Worm (Caenorhabditis elegans) whole organism, L1 larva: ENCODE data around the gene R01H10.4.

ENCODE experiments used
- C04F5.9 ChIP-seq: sonication (generic microtip); optimal IDR thresholded peaks from 2 replicates; lab custom pipeline; 2016; ENCODE audit warnings: missing genetic modification characterization, missing compliant biosample characterization
- C34B4.2 ChIP-seq: sonication (generic microtip); optimal IDR thresholded peaks from 2 replicates; lab custom pipeline; 2017; ENCODE audit warnings: mild to moderate bottlenecking, missing genetic modification characterization, missing compliant biosample characterization
- Y116A8C.19 ChIP-seq: sonication (generic microtip); optimal IDR thresholded peaks from 2 replicates; lab custom pipeline; 2016; ENCODE audit warnings: missing compliant biosample characterization, missing genetic modification characterization, borderline replicate concordance
- aha-1 ChIP-seq: fragments of 150-350 bp; optimal IDR thresholded peaks from 2 replicates; lab custom pipeline; 2014; ENCODE audit warnings: missing biosample characterization, missing genetic modification characterization
- aly-2 ChIP-seq: fragments of 150-350 bp; optimal IDR thresholded peaks from 2 replicates; lab custom pipeline; 2014; ENCODE audit warnings: missing biosample characterization, missing genetic modification characterization
- ceh-88 ChIP-seq: fragments of 200-800 bp; sonication (Bioruptor generic); IDR thresholded peaks from 2 replicates; pipeline ENCODE4 v1.3.6; 2022; ENCODE audit warnings: missing genetic modification characterization, missing compliant biosample characterization
- ces-1 ChIP-seq: fragments of 150-350 bp; optimal IDR thresholded peaks from 2 replicates; lab custom pipeline; 2014; ENCODE audit warnings: missing biosample characterization, missing genetic modification reagents, missing genetic modification characterization
- efl-1 ChIP-seq, 4 experiments: fragments of 150-350 bp; optimal IDR thresholded peaks in 3 of 4; peaks in 1 of 4; 1 replicate in 1 of 4; 2 replicates in 3 of 4; lab custom pipeline; 2014; ENCODE audit warnings: missing biosample characterization in 2 of 4, missing genetic modification characterization in 2 of 4, missing genetic modification reagents in 2 of 4
- efl-3 ChIP-seq: fragments of 200-800 bp; sonication (Bioruptor generic); optimal IDR thresholded peaks from 2 replicates; lab custom pipeline; 2018; ENCODE audit warnings: mild to moderate bottlenecking, missing genetic modification characterization, missing compliant biosample characterization
- egl-13 ChIP-seq: sonication (generic microtip); optimal IDR thresholded peaks from 2 replicates; lab custom pipeline; 2016; ENCODE audit warnings: missing genotype, missing genetic modification reagents, missing genetic modification characterization, missing compliant biosample characterization
- egl-27 ChIP-seq, 2 experiments: fragments of 150-350 bp in 1 of 2; sonication (generic microtip); optimal IDR thresholded peaks; 3 replicates each; lab custom pipeline; 2017 to 2018; ENCODE audit warnings: missing biosample characterization in 2 of 2, missing genetic modification characterization in 2 of 2, missing genetic modification reagents in 2 of 2
- elt-2 ChIP-seq: sonication (generic microtip); optimal IDR thresholded peaks from 2 replicates; lab custom pipeline; 2016; ENCODE audit warnings: missing genetic modification characterization, mild to moderate bottlenecking, inconsistent platforms, missing compliant biosample characterization, missing genetic modification reagents
- ets-5 ChIP-seq: fragments of 200-800 bp; sonication (Bioruptor generic); IDR thresholded peaks from 2 replicates; pipeline ENCODE4 v1.3.6; 2022; ENCODE audit warnings: missing genetic modification characterization, missing compliant biosample characterization
- fkh-10 ChIP-seq: sonication (generic microtip); optimal IDR thresholded peaks from 2 replicates; lab custom pipeline; 2017; ENCODE audit warnings: missing biosample characterization, missing genetic modification reagents, missing genetic modification characterization
- fkh-4 ChIP-seq: sonication (generic microtip); optimal IDR thresholded peaks from 2 replicates; lab custom pipeline; 2016; ENCODE audit warnings: missing compliant biosample characterization, missing genetic modification characterization, borderline replicate concordance
- fkh-8 ChIP-seq: sonication (generic microtip); optimal IDR thresholded peaks from 2 replicates; lab custom pipeline; 2016; ENCODE audit warnings: mild to moderate bottlenecking, missing genetic modification characterization, missing compliant biosample characterization
- grh-1 ChIP-seq: fragments of 200-800 bp; sonication (Bioruptor generic); IDR thresholded peaks from 2 replicates; pipeline ENCODE4 v1.3.6; 2022; ENCODE audit warnings: missing genetic modification reagents, missing genetic modification characterization, missing compliant biosample characterization
- hlh-17 ChIP-seq: fragments of 200-800 bp; sonication (Bioruptor generic); optimal IDR thresholded peaks from 2 replicates; lab custom pipeline; 2018; ENCODE audit warnings: missing genetic modification characterization, mild to moderate bottlenecking, missing compliant biosample characterization, moderate library complexity, borderline replicate concordance
- hpl-2 ChIP-seq: fragments of 150-350 bp; optimal IDR thresholded peaks from 2 replicates; lab custom pipeline; 2014; ENCODE audit warnings: missing biosample characterization, missing genetic modification reagents, missing genetic modification characterization
- irx-1 ChIP-seq: sonication (generic microtip); optimal IDR thresholded peaks from 2 replicates; lab custom pipeline; 2016; ENCODE audit warnings: missing genetic modification characterization, missing compliant biosample characterization
- lin-15B ChIP-seq: fragments of 150-350 bp; sonication (generic microtip); optimal IDR thresholded peaks from 3 replicates; lab custom pipeline; 2014; ENCODE audit warnings: missing biosample characterization, missing genetic modification characterization
- lin-35 ChIP-seq, 2 experiments: fragments of 150-350 bp; optimal IDR thresholded peaks; 2 replicates each; lab custom pipeline; 2014; ENCODE audit warnings: missing biosample characterization in 2 of 2, missing genetic modification characterization in 2 of 2, missing genetic modification reagents in 2 of 2
- lin-39 ChIP-seq: fragments of 150-350 bp; optimal IDR thresholded peaks from 2 replicates; lab custom pipeline; 2014; ENCODE audit warnings: missing biosample characterization, missing genetic modification reagents, missing genetic modification characterization
- lir-3 ChIP-seq: sonication (generic microtip); optimal IDR thresholded peaks from 2 replicates; lab custom pipeline; 2016; ENCODE audit warnings: mild to moderate bottlenecking, missing genetic modification characterization, moderate library complexity, missing compliant biosample characterization; ENCODE audit not compliant: poor library complexity
- lsy-2 ChIP-seq, 2 experiments: fragments of 150-350 bp; optimal IDR thresholded peaks; 2 replicates each; lab custom pipeline; 2014; ENCODE audit warnings: missing biosample characterization in 2 of 2, missing genetic modification characterization in 2 of 2
- mdl-1 ChIP-seq, 2 experiments: fragments of 150-350 bp; optimal IDR thresholded peaks; 2 replicates each; lab custom pipeline; 2014 to 2017; ENCODE audit warnings: missing biosample characterization in 2 of 2, missing genetic modification characterization in 2 of 2, inconsistent platforms in 1 of 2
- mef-2 ChIP-seq: fragments of 150-350 bp; optimal IDR thresholded peaks from 2 replicates; lab custom pipeline; 2014; ENCODE audit warnings: missing biosample characterization, missing genetic modification characterization
- mep-1 ChIP-seq: fragments of 150-350 bp; optimal IDR thresholded peaks from 2 replicates; lab custom pipeline; 2014; ENCODE audit warnings: missing biosample characterization, missing genetic modification characterization
- nhr-11 ChIP-seq: fragments of 150-350 bp; optimal IDR thresholded peaks from 2 replicates; lab custom pipeline; 2014; ENCODE audit warnings: missing biosample characterization, missing genetic modification characterization
- nhr-12 ChIP-seq: sonication (generic microtip); optimal IDR thresholded peaks from 2 replicates; lab custom pipeline; 2017; ENCODE audit warnings: missing biosample characterization, missing genetic modification characterization
- nhr-19 ChIP-seq: fragments of 200-800 bp; sonication (Bioruptor generic); conservative IDR thresholded peaks from 2 replicates; pipeline ENCODE4 v1.3.6; 2022; ENCODE audit warnings: missing genetic modification characterization, missing compliant biosample characterization
- nhr-28 ChIP-seq: fragments of 150-350 bp; optimal IDR thresholded peaks from 2 replicates; lab custom pipeline; 2014; ENCODE audit warnings: missing biosample characterization, missing genetic modification characterization
- nhr-47 ChIP-seq: sonication (generic microtip); optimal IDR thresholded peaks from 2 replicates; lab custom pipeline; 2016; ENCODE audit warnings: mild to moderate bottlenecking, missing genetic modification characterization, moderate library complexity, missing compliant biosample characterization
- nhr-85 ChIP-seq: sonication (generic microtip); peaks from one replicate; lab custom pipeline; 2016; ENCODE audit warnings: missing genetic modification characterization, inconsistent platforms, missing compliant biosample characterization
- pag-3 ChIP-seq: sonication (generic microtip); optimal IDR thresholded peaks from 2 replicates; lab custom pipeline; 2017; ENCODE audit warnings: missing genetic modification characterization, mild to moderate bottlenecking, missing compliant biosample characterization, antibody characterized with exemption, borderline replicate concordance; ENCODE audit not compliant: insufficient read depth
- pqm-1 ChIP-seq: sonication (generic microtip); optimal IDR thresholded peaks from 3 replicates; lab custom pipeline; 2017; ENCODE audit warnings: missing biosample characterization, missing genetic modification characterization
- rnt-1 ChIP-seq: sonication (generic microtip); optimal IDR thresholded peaks from 2 replicates; lab custom pipeline; 2016; ENCODE audit warnings: mild to moderate bottlenecking, missing genetic modification characterization, moderate library complexity, missing compliant biosample characterization
- skn-1 ChIP-seq: fragments of 150-350 bp; optimal IDR thresholded peaks from 2 replicates; lab custom pipeline; 2014; ENCODE audit warnings: missing biosample characterization, missing genetic modification characterization
- snpc-4 ChIP-seq: fragments of 150-350 bp; optimal IDR thresholded peaks from 2 replicates; lab custom pipeline; 2014; ENCODE audit warnings: missing biosample characterization, missing genetic modification characterization
- sox-4 ChIP-seq: sonication (generic microtip); optimal IDR thresholded peaks from 2 replicates; lab custom pipeline; 2016; ENCODE audit warnings: missing genetic modification characterization, missing compliant biosample characterization
- sptf-1 ChIP-seq: fragments of 150-350 bp; optimal IDR thresholded peaks from 2 replicates; lab custom pipeline; 2014; ENCODE audit warnings: missing biosample characterization, missing genetic modification characterization
- sup-37 ChIP-seq: fragments of 200-800 bp; sonication (Bioruptor generic); optimal IDR thresholded peaks from 2 replicates; lab custom pipeline; 2018; ENCODE audit warnings: mild to moderate bottlenecking, missing genetic modification characterization, missing compliant biosample characterization
- unc-86 ChIP-seq: sonication (generic microtip); optimal IDR thresholded peaks from 2 replicates; lab custom pipeline; 2016; ENCODE audit warnings: missing genetic modification characterization, missing compliant biosample characterization
- unc-98 ChIP-seq: fragments of 200-800 bp; sonication (Bioruptor generic); IDR thresholded peaks from 2 replicates; pipeline ENCODE4 v1.3.6; 2022; ENCODE audit warnings: missing genetic modification characterization, missing compliant biosample characterization
- vab-15 ChIP-seq: sonication (generic microtip); optimal IDR thresholded peaks from 2 replicates; lab custom pipeline; 2017; ENCODE audit warnings: missing genotype, mild to moderate bottlenecking, missing genetic modification characterization, missing compliant biosample characterization
- xbp-1 ChIP-seq: sonication (generic microtip); optimal IDR thresholded peaks from 2 replicates; lab custom pipeline; 2016; ENCODE audit warnings: missing genetic modification characterization, missing compliant biosample characterization
- zip-4 ChIP-seq: fragments of 200-800 bp; sonication (Bioruptor generic); optimal IDR thresholded peaks from 2 replicates; lab custom pipeline; 2018; ENCODE audit warnings: mild to moderate bottlenecking, missing genetic modification characterization, moderate library complexity, missing compliant biosample characterization
- ztf-4 ChIP-seq: fragments of 150-350 bp; optimal IDR thresholded peaks from 2 replicates; lab custom pipeline; 2014; ENCODE audit warnings: missing biosample characterization, missing genetic modification characterization

Gene R01H10.4

DNA sequence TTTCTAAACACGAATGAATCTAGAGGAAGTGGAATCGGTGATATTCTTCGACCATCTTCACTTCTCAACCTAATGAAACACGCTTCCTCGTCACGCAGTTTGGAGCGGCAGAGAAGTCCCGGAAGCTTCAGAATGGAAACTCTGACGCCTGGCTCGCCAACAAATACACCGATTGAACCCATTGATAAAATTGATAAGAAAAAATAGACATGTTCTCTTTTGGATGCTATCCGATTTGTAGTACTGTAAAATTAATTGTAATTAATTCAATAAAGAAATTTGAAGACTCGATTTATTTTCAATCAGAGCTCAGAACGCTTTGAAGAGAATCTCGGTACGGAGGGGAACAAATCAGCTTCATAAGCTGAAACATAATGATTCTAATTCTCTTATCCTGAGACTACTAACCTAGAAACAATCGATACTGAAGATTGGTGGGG, 40.1 kb upstream of the R01H10.4 start (continued):
- no peak for TF ChIP-seq nhr-11 (tag; lab: Kevin White, UChicago)
- TF ChIP-seq nhr-85 (tag; lab: Kevin White, UChicago), result peak; percentile 4
- TF ChIP-seq skn-1 (tag; lab: Kevin White, UChicago), result no peak
- no peak for TF ChIP-seq irx-1 (tag; lab: Kevin White, UChicago)
- TF ChIP-seq C04F5.9, result peak; percentile 59
- TF ChIP-seq efl-1 (optimal IDR thresholded peaks at IDR 0.05; lab: Kevin White, UChicago), result peak; percentile 14 to 31
- peak in 1 of 2 experiments; percentile 92 for TF ChIP-seq efl-1 (GFP tag; optimal IDR thresholded peaks at IDR 0.05 in 1 of 2; lab: Kevin White, UChicago)
- TF ChIP-seq vab-15 (tag; lab: Kevin White, UChicago), result no peak
- TF ChIP-seq ceh-88, result peak; percentile 45; the same call in 1 of the 2 replicates
- TF ChIP-seq aha-1, result no peak
- no peak for TF ChIP-seq pag-3 (tag; lab: Kevin White, UChicago)
- TF ChIP-seq nhr-19 (GFP tag; lab: Robert Waterston, UW), result peak; percentile 61
- no peak for TF ChIP-seq C34B4.2
- TF ChIP-seq sox-4 (tag; lab: Kevin White, UChicago), result no peak
- peak in 1 of 2 experiments; percentile 62 for TF ChIP-seq lin-35 (GFP tag; optimal IDR thresholded peaks at IDR 0.05; lab: Kevin White, UChicago)
- TF ChIP-seq mef-2 (tag; lab: Kevin White, UChicago), result no peak
- peak; percentile 48 for TF ChIP-seq xbp-1 (tag; lab: Kevin White, UChicago)
- peak; percentile 5 to 34 for TF ChIP-seq lsy-2 (tag; optimal IDR thresholded peaks at IDR 0.05; lab: Kevin White, UChicago)
- TF ChIP-seq mdl-1 (tag; optimal IDR thresholded peaks at IDR 0.05; lab: Kevin White, UChicago), result no peak
- TF ChIP-seq hlh-17 (GFP tag; lab: Kevin White, UChicago), result no peak
- TF ChIP-seq efl-3, result no peak
- TF ChIP-seq unc-86 (tag; lab: Kevin White, UChicago), result no peak
- TF ChIP-seq rnt-1 (tag; lab: Kevin White, UChicago), result peak; percentile 48
- TF ChIP-seq ces-1 (GFP tag; lab: Kevin White, UChicago), result no peak
- no peak for TF ChIP-seq nhr-12 (tag; lab: Kevin White, UChicago)
- TF ChIP-seq egl-13, result no peak
- no peak for TF ChIP-seq lin-39 (tag; lab: Kevin White, UChicago)
- peak; percentile 58 for TF ChIP-seq grh-1 (GFP tag; lab: Robert Waterston, UW)
- TF ChIP-seq snpc-4, result no peak
- no peak for TF ChIP-seq egl-27 (tag; optimal IDR thresholded peaks at IDR 0.05; lab: Kevin White, UChicago)
- peak; percentile 60 for TF ChIP-seq elt-2 (tag; lab: Kevin White, UChicago)
- no peak for TF ChIP-seq Y116A8C.19 (tag; lab: Kevin White, UChicago)
- no peak for TF ChIP-seq ets-5 (GFP tag; lab: Robert Waterston, UW)
- no peak for TF ChIP-seq nhr-28 (tag; lab: Kevin White, UChicago)
- TF ChIP-seq fkh-10, result no peak
- TF ChIP-seq sptf-1 (tag; lab: Kevin White, UChicago), result no peak
- no peak for TF ChIP-seq zip-4 (GFP tag; lab: Kevin White, UChicago)
- TF ChIP-seq mep-1 (tag; lab: Kevin White, UChicago), result no peak
- TF ChIP-seq lir-3, result peak; percentile 3
- TF ChIP-seq ztf-4 (tag; lab: Kevin White, UChicago), result peak; percentile 92
- TF ChIP-seq unc-98, result no peak; the same call in 1 of the 2 replicates
- TF ChIP-seq hpl-2, result peak; percentile 46
- TF ChIP-seq lin-15B, result no peak
- no peak for TF ChIP-seq pqm-1 (tag; lab: Kevin White, UChicago)
- no peak for TF ChIP-seq fkh-8 (tag; lab: Kevin White, UChicago)
- TF ChIP-seq fkh-4 (tag; lab: Kevin White, UChicago), result no peak
- peak; percentile 38 for TF ChIP-seq sup-37 (GFP tag; lab: Kevin White, UChicago)
- peak; percentile 66 for TF ChIP-seq nhr-47 (tag; lab: Kevin White, UChicago)
- TF ChIP-seq aly-2 (tag; lab: Kevin White, UChicago), result peak; percentile 99
- TF ChIP-seq, all 84 proteins: peak for 28
